Fruit fly (Drosophila melanogaster) whole organism, embryonic: ENCODE data around the gene LysRS.
A peak's percentile ranks its signal among the peaks of the same experiment; 100 is the strongest.

Source experiments
- Ada2b ChIP-seq: fragments of 200-800 bp; sonication (Bioruptor generic); IDR thresholded peaks from 2 replicates; pipeline ENCODE4 v1.3.6; 2022; ENCODE audit warnings: missing biosample characterization, missing genetic modification characterization
- Bgb ChIP-seq: fragments of 200-800 bp; sonication (Bioruptor generic); IDR thresholded peaks from 2 replicates; pipeline ENCODE4 v1.3.6; 2022; ENCODE audit warnings: missing biosample characterization, missing genetic modification characterization; ENCODE audit not compliant: partially characterized antibody
- Blimp-1 ChIP-seq: fragments of 200-800 bp; sonication (Bioruptor generic); optimal IDR thresholded peaks from 3 replicates; lab custom pipeline; 2018; ENCODE audit warnings: missing biosample characterization, missing genetic modification characterization, mild to moderate bottlenecking, moderate library complexity, missing genetic modification reagents
- CG10147 ChIP-seq: fragments of 200-800 bp; sonication (Bioruptor generic); optimal IDR thresholded peaks from 2 replicates; lab custom pipeline; 2019; ENCODE audit warnings: missing biosample characterization, mild to moderate bottlenecking, missing genetic modification characterization, moderate library complexity
- CG10543 ChIP-seq: fragments of 200-800 bp; sonication (Bioruptor generic); optimal IDR thresholded peaks from 3 replicates; lab custom pipeline; 2017; ENCODE audit warnings: missing biosample characterization, mild to moderate bottlenecking, missing genetic modification characterization, moderate library complexity
- CG13424 ChIP-seq: fragments of 200-800 bp; sonication (Bioruptor generic); optimal IDR thresholded peaks from 2 replicates; lab custom pipeline; 2019; ENCODE audit warnings: missing biosample characterization, mild to moderate bottlenecking, missing genetic modification characterization, moderate library complexity
- CG15269 ChIP-seq: fragments of 200-800 bp; sonication (Bioruptor generic); optimal IDR thresholded peaks from 2 replicates; lab custom pipeline; 2018; ENCODE audit warnings: missing biosample characterization, mild to moderate bottlenecking, missing genetic modification characterization, moderate library complexity
- CG15514 ChIP-seq: fragments of 200-800 bp; sonication (Bioruptor generic); optimal IDR thresholded peaks from 3 replicates; lab custom pipeline; 2017; ENCODE audit warnings: missing biosample characterization, missing genetic modification characterization, mild to moderate bottlenecking, moderate library complexity, missing genetic modification reagents
- CG1603 ChIP-seq: fragments of 200-800 bp; sonication (Bioruptor generic); optimal IDR thresholded peaks from 2 replicates; lab custom pipeline; 2019; ENCODE audit warnings: missing biosample characterization, mild to moderate bottlenecking, missing genetic modification characterization, moderate library complexity
- CG1647 ChIP-seq: fragments of 200-800 bp; sonication (Bioruptor generic); optimal IDR thresholded peaks from 3 replicates; lab custom pipeline; 2016; ENCODE audit warnings: missing biosample characterization, missing genetic modification characterization
- CG2875 ChIP-seq: fragments of 200-800 bp; sonication (Bioruptor generic); optimal IDR thresholded peaks from 2 replicates; lab custom pipeline; 2017; ENCODE audit warnings: missing biosample characterization, mild to moderate bottlenecking, missing genetic modification characterization, missing genetic modification reagents
- CG31388 ChIP-seq: fragments of 200-800 bp; sonication (Bioruptor generic); optimal IDR thresholded peaks from 2 replicates; lab custom pipeline; 2016; ENCODE audit warnings: missing biosample characterization, missing genetic modification characterization
- CG32772 ChIP-seq: fragments of 200-800 bp; sonication (Bioruptor generic); IDR thresholded peaks from 2 replicates; pipeline ENCODE4 v1.3.6; 2022; ENCODE audit warnings: missing biosample characterization, missing genetic modification characterization
- CG7839 ChIP-seq: fragments of 200-800 bp; sonication (Bioruptor generic); optimal IDR thresholded peaks from 3 replicates; lab custom pipeline; 2018; ENCODE audit warnings: missing biosample characterization, mild to moderate bottlenecking, missing genetic modification characterization, moderate library complexity
- CG8388 ChIP-seq: fragments of 200-800 bp; sonication (Bioruptor generic); optimal IDR thresholded peaks from 2 replicates; lab custom pipeline; 2019; ENCODE audit warnings: missing biosample characterization, mild to moderate bottlenecking, missing genetic modification characterization, moderate library complexity
- CG8765 ChIP-seq: fragments of 200-800 bp; sonication (Bioruptor generic); IDR thresholded peaks from 2 replicates; pipeline ENCODE4 v1.3.6; 2022; ENCODE audit warnings: missing biosample characterization, missing genetic modification characterization
- CG9932 ChIP-seq: fragments of 200-800 bp; sonication (Bioruptor generic); IDR thresholded peaks from 2 replicates; pipeline ENCODE4 v1.3.6; 2022; ENCODE audit warnings: missing biosample characterization, missing genetic modification characterization
- Deaf1 ChIP-seq: fragments of 200-800 bp; optimal IDR thresholded peaks from 3 replicates; lab custom pipeline; 2019; ENCODE audit warnings: missing biosample characterization, mild to moderate bottlenecking, missing genetic modification characterization, moderate library complexity
- Dek ChIP-seq: fragments of 200-800 bp; sonication (Bioruptor generic); optimal IDR thresholded peaks from 3 replicates; lab custom pipeline; 2019; ENCODE audit warnings: missing biosample characterization, mild to moderate bottlenecking, missing genetic modification characterization, moderate library complexity
- Doc2 ChIP-seq: fragments of 200-800 bp; sonication (Bioruptor generic); IDR thresholded peaks from 2 replicates; pipeline ENCODE4 v1.3.6; 2022; ENCODE audit warnings: missing biosample characterization, missing genetic modification characterization
- Ets65A ChIP-seq: fragments of 200-800 bp; sonication (Bioruptor generic); peaks from one replicate; lab custom pipeline; 2016; ENCODE audit warnings: missing biosample characterization, missing genetic modification characterization
- HmgD ChIP-seq: fragments of 200-800 bp; sonication (Bioruptor generic); optimal IDR thresholded peaks from 3 replicates; lab custom pipeline; 2016; ENCODE audit warnings: missing biosample characterization, missing genetic modification characterization
- HmgZ ChIP-seq: fragments of 200-800 bp; sonication (Bioruptor generic); optimal IDR thresholded peaks from 2 replicates; lab custom pipeline; 2018; ENCODE audit warnings: missing biosample characterization, mild to moderate bottlenecking, missing genetic modification characterization
- Hr51 ChIP-seq, 2 experiments: fragments of 200-800 bp; sonication (Bioruptor generic); optimal IDR thresholded peaks; 2 replicates in 1 of 2; 3 replicates in 1 of 2; lab custom pipeline; 2016 to 2018; ENCODE audit warnings: missing biosample characterization in 2 of 2, missing genetic modification characterization in 2 of 2, mild to moderate bottlenecking in 1 of 2, moderate library complexity in 1 of 2
- MTF-1 ChIP-seq: fragments of 200-800 bp; sonication (Bioruptor generic); optimal IDR thresholded peaks from 2 replicates; lab custom pipeline; 2018; ENCODE audit warnings: missing biosample characterization, mild to moderate bottlenecking, missing genetic modification characterization, borderline replicate concordance
- Mad ChIP-seq: fragments of 200-800 bp; sonication (Bioruptor generic); optimal IDR thresholded peaks from 2 replicates; lab custom pipeline; 2016; ENCODE audit warnings: missing biosample characterization, missing genetic modification characterization
- Ptx1 ChIP-seq: fragments of 200-800 bp; sonication (Bioruptor generic); IDR thresholded peaks from 2 replicates; pipeline ENCODE4 v1.3.6; 2022; ENCODE audit warnings: missing biosample characterization, missing genetic modification characterization
- Sox102F ChIP-seq: fragments of 200-800 bp; sonication (Bioruptor generic); optimal IDR thresholded peaks from 2 replicates; lab custom pipeline; 2018; ENCODE audit warnings: missing biosample characterization, mild to moderate bottlenecking, missing genetic modification characterization, moderate library complexity
- Sry-β ChIP-seq: fragments of 200-800 bp; sonication (Bioruptor generic); optimal IDR thresholded peaks from 2 replicates; lab custom pipeline; 2018; ENCODE audit warnings: missing biosample characterization, mild to moderate bottlenecking, missing genetic modification characterization, moderate library complexity
- Sry-δ ChIP-seq: fragments of 200-800 bp; sonication (Bioruptor generic); optimal IDR thresholded peaks from 2 replicates; lab custom pipeline; 2016; ENCODE audit warnings: missing biosample characterization, missing genetic modification characterization
- Stat92E ChIP-seq, 3 experiments: fragments of >200 bp in 2 of 3; fragments of 200-800 bp in 1 of 3; sonication (Bioruptor generic) in 1 of 3; optimal IDR thresholded peaks; 2 replicates each; lab custom pipeline; 2017 to 2019; ENCODE audit warnings: missing biosample characterization in 3 of 3, missing genetic modification characterization in 3 of 3, mild to moderate bottlenecking in 1 of 3, moderate library complexity in 1 of 3
- Vsx1 ChIP-seq: fragments of 200-800 bp; sonication (Bioruptor generic); optimal IDR thresholded peaks from 2 replicates; lab custom pipeline; 2017; ENCODE audit warnings: missing biosample characterization, mild to moderate bottlenecking, missing genetic modification characterization, missing genetic modification reagents
- amos ChIP-seq: fragments of 200-800 bp; sonication (Bioruptor generic); IDR thresholded peaks from 2 replicates; pipeline ENCODE4 v1.3.6; 2022; ENCODE audit warnings: missing biosample characterization, missing genetic modification characterization; ENCODE audit not compliant: partially characterized antibody
- cas ChIP-seq: fragments of 200-800 bp; sonication (Bioruptor generic); IDR thresholded peaks from 2 replicates; pipeline ENCODE4 v1.3.6; 2022; ENCODE audit warnings: missing biosample characterization, missing genetic modification characterization
- chm ChIP-seq: fragments of 200-800 bp; sonication (Bioruptor generic); IDR thresholded peaks from 2 replicates; pipeline ENCODE4 v1.3.6; 2022; ENCODE audit warnings: missing biosample characterization, missing genetic modification characterization
- disco-r ChIP-seq: fragments of 200-800 bp; sonication (Bioruptor generic); optimal IDR thresholded peaks from 2 replicates; lab custom pipeline; 2016; ENCODE audit warnings: missing biosample characterization, missing genetic modification characterization
- exex ChIP-seq: fragments of 200-800 bp; sonication (Bioruptor generic); optimal IDR thresholded peaks from 4 replicates; lab custom pipeline; 2018; ENCODE audit warnings: missing biosample characterization, mild to moderate bottlenecking, missing genetic modification characterization, moderate library complexity
- kni ChIP-seq: fragments of 200-800 bp; sonication (Bioruptor generic); optimal IDR thresholded peaks from 3 replicates; lab custom pipeline; 2017; ENCODE audit warnings: mild to moderate bottlenecking, missing biosample characterization, missing genetic modification reagents, missing genetic modification characterization
- maf-S ChIP-seq: fragments of 200-800 bp; sonication (Bioruptor generic); optimal IDR thresholded peaks from 2 replicates; lab custom pipeline; 2016; ENCODE audit warnings: missing biosample characterization, missing genetic modification characterization
- mam ChIP-seq: fragments of 200-800 bp; sonication (Bioruptor generic); optimal IDR thresholded peaks from 3 replicates; lab custom pipeline; 2016; ENCODE audit warnings: missing biosample characterization, missing genetic modification characterization
- pros ChIP-seq: fragments of 200-800 bp; sonication (Bioruptor generic); optimal IDR thresholded peaks from 3 replicates; lab custom pipeline; 2019; ENCODE audit warnings: missing biosample characterization, mild to moderate bottlenecking, missing genetic modification characterization, moderate library complexity
- pum ChIP-seq: fragments of 200-800 bp; sonication (Bioruptor generic); optimal IDR thresholded peaks from 2 replicates; lab custom pipeline; 2016; ENCODE audit warnings: missing biosample characterization, missing genetic modification characterization
- salm ChIP-seq: fragments of 200-800 bp; sonication (Bioruptor generic); optimal IDR thresholded peaks from 2 replicates; lab custom pipeline; 2018; ENCODE audit warnings: missing biosample characterization, mild to moderate bottlenecking, missing genetic modification characterization
- sisA ChIP-seq: fragments of 200-800 bp; sonication (Bioruptor generic); IDR thresholded peaks from 2 replicates; pipeline ENCODE4 v1.3.6; 2022; ENCODE audit warnings: missing biosample characterization, missing genetic modification characterization
- sqz ChIP-seq: fragments of 200-800 bp; sonication (Bioruptor generic); optimal IDR thresholded peaks from 3 replicates; lab custom pipeline; 2018; ENCODE audit warnings: missing biosample characterization, mild to moderate bottlenecking, missing genetic modification characterization
- twi ChIP-seq: fragments of 200-800 bp; optimal IDR thresholded peaks from 2 replicates; lab custom pipeline; 2019; ENCODE audit warnings: missing biosample characterization, mild to moderate bottlenecking, missing genetic modification characterization, moderate library complexity
- usp ChIP-seq: fragments of >200 bp; optimal IDR thresholded peaks from 2 replicates; lab custom pipeline; 2017; ENCODE audit warnings: missing biosample characterization, missing genetic modification characterization

LysRS gene

dm6 chrX:9584104-9584947 is 24.4 kb downstream of the LysRS start (continued):
- TF ChIP-seq CG2875 (GFP tag; lab: Kevin White, UChicago) (no peak), HmgZ (tag; lab: Kevin White, UChicago) (peak; percentile 63), Doc2 (GFP tag; lab: Robert Waterston, UW) (no peak), sisA (peak; percentile 51), CG8765 (GFP tag; lab: Robert Waterston, UW) (no peak), Sox102F (GFP tag; lab: Kevin White, UChicago) (peak; percentile 36), CG31388 (GFP tag; lab: Kevin White, UChicago) (no peak), CG9932 (GFP tag; lab: Robert Waterston, UW) (peak; percentile 43; the same call in 1 of the 2 replicates), mam (GFP tag; lab: Kevin White, UChicago) (peak; percentile 21), Ets65A (peak; percentile 6), kni (peak; percentile 89), CG10147 (GFP tag; lab: Kevin White, UChicago) (peak; percentile 15), exex (tag; lab: Kevin White, UChicago) (peak; percentile 6), Vsx1 (GFP tag; lab: Kevin White, UChicago) (peak; percentile 15), CG32772 (GFP tag; lab: Robert Waterston, UW) (0 out of 2 replicates have a peak, but pooled peaks have one; percentile 36), Dek (tag; lab: Kevin White, UChicago) (peak; percentile 58), chm (peak; percentile 48), CG13424 (tag; lab: Kevin White, UChicago) (peak; percentile 36), MTF-1 (GFP tag; lab: Kevin White, UChicago) (peak; percentile 17), pros (peak; percentile 59), salm (tag; lab: Kevin White, UChicago) (no peak), CG7839 (tag; lab: Kevin White, UChicago) (peak; percentile 65), CG15269 (tag; lab: Kevin White, UChicago) (peak; percentile 68), CG1647 (GFP tag; lab: Kevin White, UChicago) (no peak), CG1603 (tag; lab: Kevin White, UChicago) (peak; percentile 3), disco-r (GFP tag; lab: Kevin White, UChicago) (no peak), Deaf1 (tag; lab: Kevin White, UChicago) (peak; percentile 38), CG10543 (GFP tag; lab: Kevin White, UChicago) (peak; percentile 82), usp (GFP tag; lab: Kevin White, UChicago) (no peak), CG15514 (peak; percentile 1), Sry-β (GFP tag; lab: Kevin White, UChicago) (no peak), Ada2b (GFP tag; lab: Robert Waterston, UW) (0 out of 2 replicates have a peak, but pooled peaks have one; percentile 17), CG8388 (peak; percentile 31), cas (GFP tag; lab: Robert Waterston, UW) (no peak), HmgD (GFP tag; lab: Kevin White, UChicago) (peak; percentile 30), Stat92E (GFP tag; optimal IDR thresholded peaks at IDR 0.05; lab: Kevin White, UChicago) (peak in 2 of 3 experiments; percentile 74 to 97), Bgb (GFP tag; lab: Robert Waterston, UW) (peak; percentile 48; the same call in 1 of the 2 replicates), Blimp-1 (GFP tag; lab: Kevin White, UChicago) (peak; percentile 4), Mad (no peak), pum (GFP tag; lab: Kevin White, UChicago) (no peak), Ptx1 (GFP tag; lab: Robert Waterston, UW) (peak; percentile 56), twi (no peak), Sry-δ (no peak), sqz (no peak), Hr51 (GFP tag; optimal IDR thresholded peaks at IDR 0.05; lab: Kevin White, UChicago) (peak in 1 of 2 experiments; percentile 27), maf-S (GFP tag; lab: Kevin White, UChicago) (peak; percentile 24), amos (GFP tag; lab: Robert Waterston, UW) (peak; percentile 31; the same call in 1 of the 2 replicates)
